Worm (Caenorhabditis elegans) whole organism, young adult: ENCODE data around the gene fipr-21.

Experiments used
- ZK185.1 ChIP-seq: sonication (generic microtip); optimal IDR thresholded peaks from 2 replicates; lab custom pipeline; 2016; ENCODE audit warnings: mild to moderate bottlenecking, missing genetic modification characterization, missing compliant biosample characterization; ENCODE audit not compliant: poor library complexity, severe bottlenecking
- egl-18 ChIP-seq: fragments of 200-800 bp; sonication (Bioruptor generic); IDR thresholded peaks from 2 replicates; pipeline ENCODE4 v1.3.6; 2022; ENCODE audit warnings: missing genetic modification reagents, missing genetic modification characterization, missing compliant biosample characterization
- lag-1 ChIP-seq: fragments of 200-800 bp; sonication (Bioruptor generic); IDR thresholded peaks from 2 replicates; pipeline ENCODE4 v1.3.6; 2022; ENCODE audit warnings: missing genetic modification reagents, missing genetic modification characterization, missing compliant biosample characterization
- lin-40 ChIP-seq: sonication (generic microtip); optimal IDR thresholded peaks from 2 replicates; lab custom pipeline; 2016; ENCODE audit warnings: missing genetic modification characterization, mild to moderate bottlenecking, missing compliant biosample characterization, missing genotype, missing genetic modification reagents
- ztf-25 ChIP-seq: fragments of 200-800 bp; sonication (Bioruptor generic); IDR thresholded peaks from 2 replicates; pipeline ENCODE4 v1.3.6; 2022; ENCODE audit warnings: missing genetic modification reagents, missing genetic modification characterization, missing compliant biosample characterization

ce11 chrX:10274470-10274869 is 29.9 kb upstream of the fipr-21 start:
- TF ChIP-seq lin-40 (tag; lab: Kevin White, UChicago) (no peak), ZK185.1 (tag; lab: Kevin White, UChicago) (no peak), lag-1 (no peak), ztf-25 (no peak), egl-18 (GFP tag; lab: Robert Waterston, UW) (no peak)
